Worm (Caenorhabditis elegans) whole organism, early embryonic: ENCODE results near the gene mdt-11.

Source experiments
- F13C5.2 ChIP-seq: sonication (generic microtip); optimal IDR thresholded peaks from 2 replicates; lab custom pipeline; 2017; ENCODE audit warnings: mild to moderate bottlenecking, missing genetic modification characterization, inconsistent platforms, missing compliant biosample characterization
- ama-1 ChIP-seq: fragments of 150-350 bp; optimal IDR thresholded peaks from 2 replicates; lab custom pipeline; 2014
- ceh-13 ChIP-seq: fragments of 200-800 bp; sonication (Bioruptor generic); optimal IDR thresholded peaks from 2 replicates; lab custom pipeline; 2018; ENCODE audit warnings: mild to moderate bottlenecking, missing genetic modification characterization, missing compliant biosample characterization
- scrt-1 ChIP-seq: fragments of 200-800 bp; sonication (Bioruptor generic); IDR thresholded peaks from 2 replicates; pipeline ENCODE4 v1.3.6; 2022; ENCODE audit warnings: missing genetic modification characterization, missing compliant biosample characterization
- tbx-11 ChIP-seq: fragments of 200-800 bp; sonication (Bioruptor generic); IDR thresholded peaks from 2 replicates; pipeline ENCODE4 v1.3.6; 2022; ENCODE audit warnings: missing genetic modification characterization, missing compliant biosample characterization

- no peak for TF ChIP-seq F13C5.2 (tag; lab: Kevin White, UChicago)
- no peak for TF ChIP-seq ama-1 (lab: Kevin White, UChicago)
- TF ChIP-seq ceh-13 = no peak
- TF ChIP-seq scrt-1 = no peak
- no peak for TF ChIP-seq tbx-11 (GFP tag; lab: Robert Waterston, UW)
These were observed 33.4 kb upstream of the mdt-11 start for ce11 chrIII:4987666-4988065.
